Fruit fly (Drosophila melanogaster) Kc167 (cell line): ENCODE results near the gene CG32548.

Experiments used
- Myc ChIP-seq: fragments of >200 bp; optimal IDR thresholded peaks from 2 replicates; lab custom pipeline; 2017; ENCODE audit warnings: missing external identifiers
- h ChIP-seq: fragments of >200 bp; optimal IDR thresholded peaks from 3 replicates; lab custom pipeline; 2018; ENCODE audit warnings: missing external identifiers
- insv ChIP-seq: fragments of >200 bp; optimal IDR thresholded peaks from 3 replicates; lab custom pipeline; 2018; ENCODE audit warnings: missing external identifiers
- psq ChIP-seq: fragments of >200 bp; optimal IDR thresholded peaks from 2 replicates; lab custom pipeline; 2017; ENCODE audit warnings: missing external identifiers
- ttk ChIP-seq: sonication (Bioruptor generic); optimal IDR thresholded peaks from 2 replicates; lab custom pipeline; 2017; ENCODE audit warnings: missing external identifiers

DNA sequence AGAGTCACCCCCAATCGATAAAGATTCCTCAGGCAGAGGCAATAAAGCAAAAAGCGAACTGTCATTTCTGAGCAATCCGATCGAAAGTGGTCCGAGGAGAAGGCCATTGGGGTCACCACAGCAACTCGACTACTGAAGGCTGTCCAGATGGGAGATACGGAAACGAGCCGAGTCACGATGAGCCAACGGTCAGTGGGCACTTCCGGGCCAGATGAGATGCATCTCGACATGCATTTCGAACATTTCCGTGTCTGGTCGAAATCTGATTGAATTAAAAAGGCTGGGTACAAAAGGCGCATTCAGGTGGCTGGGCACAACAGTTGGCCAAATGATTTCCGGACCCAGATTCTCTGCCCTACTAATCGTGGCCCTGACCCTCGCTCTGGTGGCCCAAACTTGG lies 1.8 kb downstream of the CG32548 start, which contains the start of gene CG32551:
- no peak for TF ChIP-seq h (lab: Kevin White, UChicago)
- no peak for TF ChIP-seq insv (lab: Kevin White, UChicago)
- TF ChIP-seq Myc: no peak
- TF ChIP-seq psq (lab: Kevin White, UChicago): no peak
- TF ChIP-seq ttk (lab: Kevin White, UChicago): no peak
